Worm (Caenorhabditis elegans): ENCODE data around the gene cnc-3.

- TF ChIP-seq ces-1 (GFP tag; optimal IDR thresholded peaks at IDR 0.05) = no peak
- no peak for TF ChIP-seq pha-4 (GFP tag; IDR thresholded peaks at IDR 0.05)
- TF ChIP-seq pha-4 (tag; optimal IDR thresholded peaks at IDR 0.05) = no peak
- no peak for TF ChIP-seq ama-1 (optimal IDR thresholded peaks at IDR 0.05)
- no peak for TF ChIP-seq nhr-76 (tag; optimal IDR thresholded peaks at IDR 0.05)
- peak; percentile 11 for TF ChIP-seq aha-1 (tag)
- TF ChIP-seq dpl-1 (GFP tag; optimal IDR thresholded peaks at IDR 0.05) = no peak
- TF ChIP-seq ceh-62 (tag; optimal IDR thresholded peaks at IDR 0.05) = no peak
- no peak for TF ChIP-seq F10B5.3 (tag; optimal IDR thresholded peaks at IDR 0.05)
- peak; percentile 47 for TF ChIP-seq hlh-30 (tag; optimal IDR thresholded peaks at IDR 0.05; ENCODE audit: insufficient read depth)
- TF ChIP-seq ceh-82 (tag; optimal IDR thresholded peaks at IDR 0.05) = no peak
Measured at ce11 chrV:1438832-1439231, 9.0 kb upstream of the cnc-3 start, which contains the start of gene R09B5.11.

All from whole organism, L4 larva.